Worm (Caenorhabditis elegans) whole organism, L1 larva: ENCODE measurements around the gene cdkl-1.

Source experiments
- C34B4.2 ChIP-seq: sonication (generic microtip); optimal IDR thresholded peaks from 2 replicates; lab custom pipeline; 2017; ENCODE audit warnings: mild to moderate bottlenecking, missing genetic modification characterization, missing compliant biosample characterization
- F16B12.6 ChIP-seq: fragments of 150-350 bp; optimal IDR thresholded peaks from 2 replicates; lab custom pipeline; 2014; ENCODE audit warnings: missing biosample characterization, missing genetic modification characterization
- Y116A8C.19 ChIP-seq: sonication (generic microtip); optimal IDR thresholded peaks from 2 replicates; lab custom pipeline; 2016; ENCODE audit warnings: missing compliant biosample characterization, missing genetic modification characterization, borderline replicate concordance
- aha-1 ChIP-seq: fragments of 150-350 bp; optimal IDR thresholded peaks from 2 replicates; lab custom pipeline; 2014; ENCODE audit warnings: missing biosample characterization, missing genetic modification characterization
- aly-2 ChIP-seq: fragments of 150-350 bp; optimal IDR thresholded peaks from 2 replicates; lab custom pipeline; 2014; ENCODE audit warnings: missing biosample characterization, missing genetic modification characterization
- ama-1 ChIP-seq: fragments of 150-350 bp; optimal IDR thresholded peaks from 2 replicates; lab custom pipeline; 2014
- blmp-1 ChIP-seq: fragments of 150-350 bp; optimal IDR thresholded peaks from 2 replicates; lab custom pipeline; 2014; ENCODE audit warnings: missing biosample characterization, missing genetic modification characterization
- ceh-88 ChIP-seq: fragments of 200-800 bp; sonication (Bioruptor generic); IDR thresholded peaks from 2 replicates; pipeline ENCODE4 v1.3.6; 2022; ENCODE audit warnings: missing genetic modification characterization, missing compliant biosample characterization
- ceh-90 ChIP-seq: sonication (generic microtip); optimal IDR thresholded peaks from 2 replicates; lab custom pipeline; 2016; ENCODE audit warnings: missing genetic modification characterization, missing compliant biosample characterization
- dsc-1 ChIP-seq: sonication (generic microtip); optimal IDR thresholded peaks from 2 replicates; lab custom pipeline; 2016; ENCODE audit warnings: mild to moderate bottlenecking, missing genetic modification characterization, missing compliant biosample characterization
- efl-3 ChIP-seq: fragments of 200-800 bp; sonication (Bioruptor generic); optimal IDR thresholded peaks from 2 replicates; lab custom pipeline; 2018; ENCODE audit warnings: mild to moderate bottlenecking, missing genetic modification characterization, missing compliant biosample characterization
- elt-2 ChIP-seq: sonication (generic microtip); optimal IDR thresholded peaks from 2 replicates; lab custom pipeline; 2016; ENCODE audit warnings: missing genetic modification characterization, mild to moderate bottlenecking, inconsistent platforms, missing compliant biosample characterization, missing genetic modification reagents
- elt-3 ChIP-seq, 6 experiments: fragments of 150-350 bp in 1 of 6; sonication (generic microtip); optimal IDR thresholded peaks; 2 replicates each; lab custom pipeline; 2017 to 2018; ENCODE audit warnings: missing biosample characterization in 6 of 6, missing genetic modification characterization in 6 of 6, inconsistent platforms in 1 of 6
- fkh-10 ChIP-seq: sonication (generic microtip); optimal IDR thresholded peaks from 2 replicates; lab custom pipeline; 2017; ENCODE audit warnings: missing biosample characterization, missing genetic modification reagents, missing genetic modification characterization
- fkh-4 ChIP-seq: sonication (generic microtip); optimal IDR thresholded peaks from 2 replicates; lab custom pipeline; 2016; ENCODE audit warnings: missing compliant biosample characterization, missing genetic modification characterization, borderline replicate concordance
- fkh-8 ChIP-seq: sonication (generic microtip); optimal IDR thresholded peaks from 2 replicates; lab custom pipeline; 2016; ENCODE audit warnings: mild to moderate bottlenecking, missing genetic modification characterization, missing compliant biosample characterization
- fos-1 ChIP-seq: fragments of 150-350 bp; optimal IDR thresholded peaks from 2 replicates; lab custom pipeline; 2014; ENCODE audit warnings: missing biosample characterization, missing genetic modification characterization
- grh-1 ChIP-seq: fragments of 200-800 bp; sonication (Bioruptor generic); IDR thresholded peaks from 2 replicates; pipeline ENCODE4 v1.3.6; 2022; ENCODE audit warnings: missing genetic modification reagents, missing genetic modification characterization, missing compliant biosample characterization
- hlh-17 ChIP-seq: fragments of 200-800 bp; sonication (Bioruptor generic); optimal IDR thresholded peaks from 2 replicates; lab custom pipeline; 2018; ENCODE audit warnings: missing genetic modification characterization, mild to moderate bottlenecking, missing compliant biosample characterization, moderate library complexity, borderline replicate concordance
- hlh-4 ChIP-seq: sonication (generic microtip); optimal IDR thresholded peaks from 2 replicates; lab custom pipeline; 2016; ENCODE audit warnings: mild to moderate bottlenecking, missing genetic modification characterization, missing compliant biosample characterization
- hpl-2 ChIP-seq: fragments of 150-350 bp; optimal IDR thresholded peaks from 2 replicates; lab custom pipeline; 2014; ENCODE audit warnings: missing biosample characterization, missing genetic modification reagents, missing genetic modification characterization
- isw-1 ChIP-seq: fragments of 200-800 bp; sonication (Bioruptor generic); IDR thresholded peaks from 2 replicates; pipeline ENCODE4 v1.3.6; 2022; ENCODE audit warnings: missing genetic modification characterization, missing compliant biosample characterization
- jun-1 ChIP-seq: fragments of 150-350 bp; optimal IDR thresholded peaks from 2 replicates; lab custom pipeline; 2014; ENCODE audit warnings: missing biosample characterization, missing genetic modification reagents, missing genetic modification characterization
- lin-13 ChIP-seq: fragments of 150-350 bp; optimal IDR thresholded peaks from 2 replicates; lab custom pipeline; 2014; ENCODE audit warnings: missing biosample characterization, missing genetic modification reagents, missing genetic modification characterization
- lin-35 ChIP-seq, 2 experiments: fragments of 150-350 bp; optimal IDR thresholded peaks; 2 replicates each; lab custom pipeline; 2014; ENCODE audit warnings: missing biosample characterization in 2 of 2, missing genetic modification characterization in 2 of 2, missing genetic modification reagents in 2 of 2
- lsy-2 ChIP-seq, 2 experiments: fragments of 150-350 bp; optimal IDR thresholded peaks; 2 replicates each; lab custom pipeline; 2014; ENCODE audit warnings: missing biosample characterization in 2 of 2, missing genetic modification characterization in 2 of 2
- mdl-1 ChIP-seq, 2 experiments: fragments of 150-350 bp; optimal IDR thresholded peaks; 2 replicates each; lab custom pipeline; 2014 to 2017; ENCODE audit warnings: missing biosample characterization in 2 of 2, missing genetic modification characterization in 2 of 2, inconsistent platforms in 1 of 2
- mep-1 ChIP-seq: fragments of 150-350 bp; optimal IDR thresholded peaks from 2 replicates; lab custom pipeline; 2014; ENCODE audit warnings: missing biosample characterization, missing genetic modification characterization
- nhr-11 ChIP-seq: fragments of 150-350 bp; optimal IDR thresholded peaks from 2 replicates; lab custom pipeline; 2014; ENCODE audit warnings: missing biosample characterization, missing genetic modification characterization
- nhr-12 ChIP-seq: sonication (generic microtip); optimal IDR thresholded peaks from 2 replicates; lab custom pipeline; 2017; ENCODE audit warnings: missing biosample characterization, missing genetic modification characterization
- nhr-19 ChIP-seq: fragments of 200-800 bp; sonication (Bioruptor generic); conservative IDR thresholded peaks from 2 replicates; pipeline ENCODE4 v1.3.6; 2022; ENCODE audit warnings: missing genetic modification characterization, missing compliant biosample characterization
- nhr-20 ChIP-seq: sonication (generic microtip); optimal IDR thresholded peaks from 2 replicates; lab custom pipeline; 2016; ENCODE audit warnings: mild to moderate bottlenecking, missing genetic modification characterization, missing compliant biosample characterization
- nhr-237 ChIP-seq: fragments of 150-350 bp; optimal IDR thresholded peaks from 2 replicates; lab custom pipeline; 2014; ENCODE audit warnings: missing biosample characterization, missing genetic modification characterization
- nhr-47 ChIP-seq: sonication (generic microtip); optimal IDR thresholded peaks from 2 replicates; lab custom pipeline; 2016; ENCODE audit warnings: mild to moderate bottlenecking, missing genetic modification characterization, moderate library complexity, missing compliant biosample characterization
- nhr-71 ChIP-seq: sonication (generic microtip); optimal IDR thresholded peaks from 2 replicates; lab custom pipeline; 2016; ENCODE audit warnings: mild to moderate bottlenecking, missing genetic modification characterization, moderate library complexity, missing compliant biosample characterization
- nhr-77 ChIP-seq: fragments of 150-350 bp; optimal IDR thresholded peaks from 2 replicates; lab custom pipeline; 2014; ENCODE audit warnings: missing biosample characterization, missing genetic modification characterization
- nhr-85 ChIP-seq: sonication (generic microtip); peaks from one replicate; lab custom pipeline; 2016; ENCODE audit warnings: missing genetic modification characterization, inconsistent platforms, missing compliant biosample characterization
- pqm-1 ChIP-seq: sonication (generic microtip); optimal IDR thresholded peaks from 3 replicates; lab custom pipeline; 2017; ENCODE audit warnings: missing biosample characterization, missing genetic modification characterization
- rnt-1 ChIP-seq: sonication (generic microtip); optimal IDR thresholded peaks from 2 replicates; lab custom pipeline; 2016; ENCODE audit warnings: mild to moderate bottlenecking, missing genetic modification characterization, moderate library complexity, missing compliant biosample characterization
- sup-37 ChIP-seq: fragments of 200-800 bp; sonication (Bioruptor generic); optimal IDR thresholded peaks from 2 replicates; lab custom pipeline; 2018; ENCODE audit warnings: mild to moderate bottlenecking, missing genetic modification characterization, missing compliant biosample characterization
- swsn-7 ChIP-seq: sonication (generic microtip); optimal IDR thresholded peaks from 2 replicates; lab custom pipeline; 2016; ENCODE audit warnings: missing genetic modification characterization, missing compliant biosample characterization
- tbx-2 ChIP-seq: sonication (generic microtip); optimal IDR thresholded peaks from 2 replicates; lab custom pipeline; 2016; ENCODE audit warnings: missing genetic modification characterization, missing compliant biosample characterization
- unc-86 ChIP-seq: sonication (generic microtip); optimal IDR thresholded peaks from 2 replicates; lab custom pipeline; 2016; ENCODE audit warnings: missing genetic modification characterization, missing compliant biosample characterization
- unc-98 ChIP-seq: fragments of 200-800 bp; sonication (Bioruptor generic); IDR thresholded peaks from 2 replicates; pipeline ENCODE4 v1.3.6; 2022; ENCODE audit warnings: missing genetic modification characterization, missing compliant biosample characterization
- vab-15 ChIP-seq: sonication (generic microtip); optimal IDR thresholded peaks from 2 replicates; lab custom pipeline; 2017; ENCODE audit warnings: missing genotype, mild to moderate bottlenecking, missing genetic modification characterization, missing compliant biosample characterization
- ztf-11 ChIP-seq, 2 experiments: sonication (generic microtip); optimal IDR thresholded peaks; 2 replicates each; lab custom pipeline; 2016 to 2017; ENCODE audit warnings: missing genetic modification characterization in 2 of 2, missing biosample characterization in 1 of 2, missing compliant biosample characterization in 1 of 2

Gene cdkl-1

DNA sequence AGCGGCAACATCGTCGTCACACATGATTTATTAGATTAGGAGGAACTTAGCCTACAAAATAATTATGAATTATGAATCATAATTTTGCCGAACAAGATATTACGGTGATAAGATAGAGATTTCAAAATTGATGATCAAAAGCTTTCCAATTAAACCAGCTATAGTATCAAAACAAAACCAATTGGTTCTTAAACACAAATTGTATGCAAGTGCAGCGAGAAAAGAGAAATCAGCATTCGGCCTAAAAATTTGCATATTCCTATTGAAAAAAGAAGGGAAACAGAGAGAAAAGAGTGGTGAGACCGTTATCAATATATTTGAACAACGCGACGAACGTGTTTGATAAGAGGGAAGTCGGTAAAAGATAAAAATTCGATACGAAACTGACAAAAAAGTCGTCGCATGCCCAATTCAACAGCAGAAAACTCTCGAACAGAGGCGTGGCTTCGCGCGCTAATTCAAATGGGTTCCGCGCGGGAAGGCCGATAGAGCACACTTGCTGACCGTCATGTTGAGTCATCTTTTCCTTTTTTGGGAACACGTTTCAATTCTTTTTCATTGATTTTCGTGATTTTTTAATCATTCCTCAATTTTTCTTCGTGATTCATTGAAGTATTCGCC lies 20.5 kb upstream of the cdkl-1 start, which contains the start of gene act-2 (continued):
- TF ChIP-seq nhr-12 (tag; lab: Kevin White, UChicago), result no peak
- TF ChIP-seq dsc-1 (tag; lab: Kevin White, UChicago), result no peak
- TF ChIP-seq unc-98, result no peak
- peak; percentile 47 for TF ChIP-seq nhr-77 (tag; lab: Kevin White, UChicago)
- peak; percentile 75 for TF ChIP-seq elt-2
- peak; percentile 87 for TF ChIP-seq nhr-85
- peak; percentile 91 to 92 for TF ChIP-seq lin-35 (GFP tag; optimal IDR thresholded peaks at IDR 0.05; lab: Kevin White, UChicago)
- no peak for TF ChIP-seq fkh-4 (tag; lab: Kevin White, UChicago)
- TF ChIP-seq fos-1 (tag; lab: Kevin White, UChicago), result peak; percentile 90
- TF ChIP-seq nhr-237 (tag; lab: Kevin White, UChicago), result peak; percentile 33
- peak; percentile 75 for TF ChIP-seq mep-1 (tag; lab: Kevin White, UChicago)
- peak; percentile 87 for TF ChIP-seq fkh-8 (tag; lab: Kevin White, UChicago)
- TF ChIP-seq, all 84 proteins: peak for 38

DNA sequence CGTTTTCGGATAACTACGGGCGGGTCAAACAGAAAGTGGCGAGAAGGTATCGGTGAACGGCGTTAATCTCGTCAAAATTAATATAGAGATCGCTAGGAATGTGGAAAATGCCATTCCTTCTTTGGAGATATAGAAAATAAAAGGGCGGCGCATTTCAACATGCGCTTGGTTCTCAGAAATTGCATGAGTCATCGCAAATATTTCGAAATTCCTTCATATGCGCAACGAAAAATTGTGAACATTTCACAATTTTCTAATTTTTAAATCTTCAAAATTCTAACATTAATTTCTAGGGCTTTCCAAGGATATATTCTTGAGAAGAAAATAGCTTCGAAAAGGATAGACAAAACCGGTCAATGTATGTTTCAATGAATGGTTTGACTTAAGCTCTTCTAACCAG lies 19.8 kb upstream of the cdkl-1 start:
- TF ChIP-seq ama-1 (lab: Kevin White, UChicago), result no peak
- TF ChIP-seq fkh-10 (GFP tag; lab: Kevin White, UChicago), result no peak
- TF ChIP-seq C34B4.2 (tag; lab: Kevin White, UChicago), result no peak
- no peak for TF ChIP-seq vab-15
- peak; percentile 66 for TF ChIP-seq jun-1

DNA sequence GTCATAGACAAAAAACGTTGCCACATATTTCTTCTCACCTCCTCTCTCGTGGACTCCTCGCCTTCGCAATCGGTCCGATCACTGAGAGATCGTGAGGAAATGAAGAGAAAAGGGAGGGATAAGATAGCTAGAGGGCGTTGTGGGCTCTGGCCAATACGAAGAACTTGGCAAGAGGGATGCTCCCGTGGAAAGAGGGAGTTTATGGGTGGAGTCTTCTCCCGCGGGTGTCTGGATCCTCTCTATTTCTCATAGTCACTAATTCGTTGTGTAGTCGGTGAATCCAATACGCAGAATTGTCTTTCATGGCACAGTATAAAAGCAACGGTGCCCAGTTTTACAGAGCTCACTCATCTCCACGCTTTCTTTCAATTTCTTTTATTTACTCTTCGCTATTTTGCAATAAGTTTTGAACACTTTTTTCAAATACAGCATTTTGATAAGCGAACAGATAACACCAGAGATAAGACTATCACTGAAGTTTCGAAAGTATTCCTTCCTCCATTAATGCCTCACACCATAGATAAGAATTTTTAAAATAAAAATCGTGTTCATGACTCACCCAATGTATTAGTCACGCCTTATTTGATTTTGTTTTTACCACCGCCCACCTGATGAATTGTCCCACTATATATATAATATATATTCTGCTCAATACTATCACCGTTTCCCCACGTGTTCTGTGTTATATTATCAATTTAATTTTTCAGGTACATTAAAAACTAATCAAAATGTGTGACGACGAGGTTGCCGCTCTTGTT lies 18.2 kb upstream of the cdkl-1 start, which contains the start of gene act-1:
act-1 (plus strand) TSS at position 708 of the 758 bp plus-strand sequence.
- TF ChIP-seq jun-1, result no peak
- TF ChIP-seq nhr-71 (tag; lab: Kevin White, UChicago), result peak; percentile 85
- no peak for TF ChIP-seq nhr-237 (tag; lab: Kevin White, UChicago)
- TF ChIP-seq fkh-8 (tag; lab: Kevin White, UChicago), result no peak
- peak in 1 of 2 experiments; percentile 12 for TF ChIP-seq mdl-1 (tag; optimal IDR thresholded peaks at IDR 0.05; lab: Kevin White, UChicago)
- peak; percentile 21 for TF ChIP-seq nhr-47 (tag; lab: Kevin White, UChicago)
- TF ChIP-seq rnt-1 (tag; lab: Kevin White, UChicago), result peak; percentile 77
- no peak for TF ChIP-seq aha-1 (tag; lab: Kevin White, UChicago)
- peak; percentile 11 to 51 for TF ChIP-seq lsy-2 (tag; optimal IDR thresholded peaks at IDR 0.05; lab: Kevin White, UChicago)
- TF ChIP-seq nhr-11 (tag; lab: Kevin White, UChicago), result peak; percentile 61
- peak; percentile 21 for TF ChIP-seq tbx-2 (tag; lab: Kevin White, UChicago)
- no peak for TF ChIP-seq Y116A8C.19 (tag; lab: Kevin White, UChicago)
- TF ChIP-seq ztf-11 (tag; optimal IDR thresholded peaks at IDR 0.05; lab: Kevin White, UChicago), result no peak
- TF ChIP-seq hlh-17 (GFP tag; lab: Kevin White, UChicago), result no peak
- TF ChIP-seq nhr-85, result no peak
- TF ChIP-seq ceh-90 (tag; lab: Kevin White, UChicago), result no peak
- no peak for TF ChIP-seq ceh-88 (GFP tag; lab: Robert Waterston, UW)
- TF ChIP-seq grh-1 (GFP tag; lab: Robert Waterston, UW), result no peak
- TF ChIP-seq swsn-7 (tag; lab: Kevin White, UChicago), result peak; percentile 48
- TF ChIP-seq isw-1 (GFP tag; lab: Robert Waterston, UW), result no peak
- TF ChIP-seq hlh-4 (tag; lab: Kevin White, UChicago), result no peak
- no peak for TF ChIP-seq hpl-2 (GFP tag; lab: Kevin White, UChicago)
- no peak for TF ChIP-seq elt-3 (tag; optimal IDR thresholded peaks at IDR 0.05; lab: Kevin White, UChicago)
- no peak for TF ChIP-seq blmp-1
- no peak for TF ChIP-seq efl-3 (GFP tag; lab: Kevin White, UChicago)
- TF ChIP-seq lin-13 (GFP tag; lab: Kevin White, UChicago), result no peak
- peak; percentile 44 for TF ChIP-seq fkh-4 (tag; lab: Kevin White, UChicago)
- TF ChIP-seq unc-98, result no peak; the same call in 1 of the 2 replicates
- TF ChIP-seq nhr-20 (tag; lab: Kevin White, UChicago), result peak; percentile 55
- peak; percentile 86 for TF ChIP-seq elt-2
- TF ChIP-seq nhr-19, result peak; percentile 79
- TF ChIP-seq F16B12.6, result no peak
- no peak for TF ChIP-seq aly-2 (tag; lab: Kevin White, UChicago)
- no peak for TF ChIP-seq vab-15
- peak in 1 of 2 experiments; percentile 3 for TF ChIP-seq lin-35 (GFP tag; optimal IDR thresholded peaks at IDR 0.05; lab: Kevin White, UChicago)
- no peak for TF ChIP-seq nhr-12 (tag; lab: Kevin White, UChicago)
- no peak for TF ChIP-seq unc-86 (tag; lab: Kevin White, UChicago)
- TF ChIP-seq pqm-1, result peak; percentile 65
- no peak for TF ChIP-seq sup-37 (GFP tag; lab: Kevin White, UChicago)
